Worm (Caenorhabditis elegans) whole organism, young adult: Measurements from ENCODE around the gene gpa-11.

Experiments
- C06A6.2 ChIP-seq: fragments of 200-800 bp; sonication (Bioruptor generic); conservative IDR thresholded peaks from 2 replicates; pipeline ENCODE4 v1.3.6; 2022; ENCODE audit warnings: missing genetic modification characterization, missing compliant biosample characterization
- C17E4.6 ChIP-seq: fragments of 200-800 bp; sonication (Bioruptor generic); IDR thresholded peaks from 2 replicates; pipeline ENCODE4 v1.3.6; 2022; ENCODE audit warnings: missing genetic modification reagents, missing genetic modification characterization, missing compliant biosample characterization
- F10E7.11 ChIP-seq: sonication (generic microtip); optimal IDR thresholded peaks from 2 replicates; lab custom pipeline; 2017; ENCODE audit warnings: mild to moderate bottlenecking, missing genetic modification characterization, moderate library complexity, missing compliant biosample characterization
- F33H1.4 ChIP-seq: fragments of 200-800 bp; sonication (Bioruptor generic); IDR thresholded peaks from 2 replicates; pipeline ENCODE4 v1.3.6; 2022; ENCODE audit warnings: missing genetic modification reagents, missing genetic modification characterization, missing compliant biosample characterization
- F55B11.4 ChIP-seq: sonication (generic microtip); optimal IDR thresholded peaks from 2 replicates; lab custom pipeline; 2016; ENCODE audit warnings: missing compliant biosample characterization, missing genetic modification characterization, borderline replicate concordance; ENCODE audit not compliant: insufficient read depth
- F57A8.1 ChIP-seq: fragments of 200-800 bp; sonication (Bioruptor generic); optimal IDR thresholded peaks from 2 replicates; lab custom pipeline; 2018; ENCODE audit warnings: mild to moderate bottlenecking, missing genetic modification characterization, moderate library complexity, missing compliant biosample characterization
- K11D2.4 ChIP-seq: fragments of 200-800 bp; sonication (Bioruptor generic); IDR thresholded peaks from 2 replicates; pipeline ENCODE4 v1.3.6; 2022; ENCODE audit warnings: missing genetic modification reagents, missing genetic modification characterization, missing compliant biosample characterization
- ZK185.1 ChIP-seq: sonication (generic microtip); optimal IDR thresholded peaks from 2 replicates; lab custom pipeline; 2016; ENCODE audit warnings: mild to moderate bottlenecking, missing genetic modification characterization, missing compliant biosample characterization; ENCODE audit not compliant: poor library complexity, severe bottlenecking
- akir-1 ChIP-seq: fragments of 200-800 bp; sonication (Bioruptor generic); optimal IDR thresholded peaks from 2 replicates; lab custom pipeline; 2018; ENCODE audit warnings: mild to moderate bottlenecking, missing genetic modification characterization, moderate library complexity, missing compliant biosample characterization
- attf-5 ChIP-seq: fragments of 200-800 bp; sonication (Bioruptor generic); optimal IDR thresholded peaks from 2 replicates; lab custom pipeline; 2018; ENCODE audit warnings: mild to moderate bottlenecking, missing genetic modification characterization, missing compliant biosample characterization
- bed-1 ChIP-seq: fragments of 200-800 bp; sonication (Bioruptor generic); IDR thresholded peaks from 2 replicates; pipeline ENCODE4 v1.3.6; 2022; ENCODE audit warnings: missing genetic modification reagents, missing genetic modification characterization, missing compliant biosample characterization
- bed-2 ChIP-seq: fragments of 200-800 bp; sonication (Bioruptor generic); IDR thresholded peaks from 2 replicates; pipeline ENCODE4 v1.3.6; 2022; ENCODE audit warnings: missing genetic modification reagents, missing genetic modification characterization, missing compliant biosample characterization
- ceh-100 ChIP-seq: fragments of 200-800 bp; sonication (Bioruptor generic); IDR thresholded peaks from 2 replicates; pipeline ENCODE4 v1.3.6; 2022; ENCODE audit warnings: missing genetic modification reagents, missing genetic modification characterization, missing compliant biosample characterization
- chd-7 ChIP-seq: sonication (generic microtip); optimal IDR thresholded peaks from 2 replicates; lab custom pipeline; 2016; ENCODE audit warnings: mild to moderate bottlenecking, missing genetic modification characterization, moderate library complexity, missing compliant biosample characterization
- dpl-1 ChIP-seq: fragments of 150-350 bp; optimal IDR thresholded peaks from 2 replicates; lab custom pipeline; 2014; ENCODE audit warnings: missing biosample characterization, missing genetic modification reagents, missing genetic modification characterization
- ets-4 ChIP-seq: fragments of 200-800 bp; sonication (Bioruptor generic); optimal IDR thresholded peaks from 2 replicates; lab custom pipeline; 2018; ENCODE audit warnings: mild to moderate bottlenecking, missing genetic modification characterization, missing compliant biosample characterization
- fkh-3 ChIP-seq: sonication (generic microtip); optimal IDR thresholded peaks from 2 replicates; lab custom pipeline; 2016; ENCODE audit warnings: mild to moderate bottlenecking, missing genetic modification characterization, missing compliant biosample characterization
- hmg-1.2 ChIP-seq: fragments of 200-800 bp; sonication (Bioruptor generic); IDR thresholded peaks from 2 replicates; pipeline ENCODE4 v1.3.6; 2022; ENCODE audit warnings: missing genetic modification reagents, missing genetic modification characterization, missing compliant biosample characterization
- hmg-20 ChIP-seq: fragments of 200-800 bp; sonication (Bioruptor generic); IDR thresholded peaks from 2 replicates; pipeline ENCODE4 v1.3.6; 2022; ENCODE audit warnings: missing genetic modification reagents, missing genetic modification characterization, missing compliant biosample characterization
- hrde-1 ChIP-seq: sonication (generic microtip); optimal IDR thresholded peaks from 2 replicates; lab custom pipeline; 2016; ENCODE audit warnings: missing genetic modification characterization, mild to moderate bottlenecking, missing compliant biosample characterization, moderate library complexity, missing genotype, missing genetic modification reagents, borderline replicate concordance
- lag-1 ChIP-seq: fragments of 200-800 bp; sonication (Bioruptor generic); IDR thresholded peaks from 2 replicates; pipeline ENCODE4 v1.3.6; 2022; ENCODE audit warnings: missing genetic modification reagents, missing genetic modification characterization, missing compliant biosample characterization
- lin-26 ChIP-seq: fragments of 200-800 bp; sonication (Bioruptor generic); IDR thresholded peaks from 2 replicates; pipeline ENCODE4 v1.3.6; 2022; ENCODE audit warnings: missing genetic modification reagents, missing genetic modification characterization, missing compliant biosample characterization
- lin-54 ChIP-seq: fragments of 200-800 bp; sonication (Bioruptor generic); optimal IDR thresholded peaks from 2 replicates; lab custom pipeline; 2018; ENCODE audit warnings: mild to moderate bottlenecking, missing genetic modification characterization, missing compliant biosample characterization
- lir-1 ChIP-seq: fragments of 200-800 bp; sonication (Bioruptor generic); conservative IDR thresholded peaks from 2 replicates; pipeline ENCODE4 v1.3.6; 2022; ENCODE audit warnings: missing genetic modification reagents, missing genetic modification characterization, missing compliant biosample characterization
- lsl-1 ChIP-seq: fragments of 200-800 bp; sonication (Bioruptor generic); optimal IDR thresholded peaks from 2 replicates; lab custom pipeline; 2018; ENCODE audit warnings: mild to moderate bottlenecking, missing genetic modification characterization, moderate library complexity, missing compliant biosample characterization
- madf-6 ChIP-seq: fragments of 200-800 bp; sonication (Bioruptor generic); IDR thresholded peaks from 2 replicates; pipeline ENCODE4 v1.3.6; 2022; ENCODE audit warnings: missing genetic modification reagents, missing genetic modification characterization, missing compliant biosample characterization
- nhr-27 ChIP-seq: fragments of 200-800 bp; sonication (Bioruptor generic); optimal IDR thresholded peaks from 2 replicates; lab custom pipeline; 2018; ENCODE audit warnings: mild to moderate bottlenecking, missing genetic modification characterization, moderate library complexity, missing compliant biosample characterization
- rcor-1 ChIP-seq: fragments of 200-800 bp; sonication (Bioruptor generic); IDR thresholded peaks from 2 replicates; pipeline ENCODE4 v1.3.6; 2022; ENCODE audit warnings: missing genetic modification reagents, missing genetic modification characterization, missing compliant biosample characterization
- rec-8 ChIP-seq, 2 experiments: sonication (generic microtip); optimal IDR thresholded peaks; 2 replicates each; lab custom pipeline; 2016; ENCODE audit warnings: mild to moderate bottlenecking in 2 of 2, missing genetic modification characterization in 2 of 2, missing genetic modification reagents in 2 of 2, missing genotype in 2 of 2, missing biosample characterization in 1 of 2, missing compliant biosample characterization in 1 of 2, moderate library complexity in 1 of 2
- snpc-4 ChIP-seq, 5 experiments: fragments of 150-350 bp in 1 of 5; sonication (generic microtip) in 4 of 5; optimal IDR thresholded peaks; 2 replicates each; lab custom pipeline; 2014 to 2018; ENCODE audit warnings: missing genetic modification characterization in 5 of 5, missing biosample characterization in 3 of 5, antibody characterized with exemption in 2 of 5, mild to moderate bottlenecking in 2 of 5, missing compliant biosample characterization in 2 of 5, missing genotype in 2 of 5, moderate library complexity in 2 of 5, missing genetic modification reagents in 1 of 5
- sptf-2 ChIP-seq: fragments of 200-800 bp; sonication (Bioruptor generic); optimal IDR thresholded peaks from 2 replicates; lab custom pipeline; 2018; ENCODE audit warnings: mild to moderate bottlenecking, missing genetic modification characterization, missing compliant biosample characterization
- tbp1 ChIP-seq: fragments of 200-800 bp; sonication (Bioruptor generic); optimal IDR thresholded peaks from 2 replicates; lab custom pipeline; 2018; ENCODE audit warnings: mild to moderate bottlenecking, missing genetic modification characterization, missing compliant biosample characterization
- xnd-1 ChIP-seq: sonication (generic microtip); optimal IDR thresholded peaks from 2 replicates; lab custom pipeline; 2016; ENCODE audit warnings: missing genotype, missing genetic modification reagents, missing genetic modification characterization, missing compliant biosample characterization
- ztf-26 ChIP-seq: sonication (generic microtip); optimal IDR thresholded peaks from 2 replicates; lab custom pipeline; 2017; ENCODE audit warnings: missing genetic modification characterization, missing compliant biosample characterization

The gpa-11 gene

ce11 chrII:4237701-4238214 is 9.2 kb upstream of the gpa-11 start, which contains the start of the genes fbxc-44 and C16A11.2 (continued):
- TF ChIP-seq bed-2 (GFP tag; lab: Robert Waterston, UW) (no peak), F57A8.1 (no peak), ztf-26 (tag; lab: Kevin White, UChicago) (no peak), madf-6 (GFP tag; lab: Robert Waterston, UW) (peak; percentile 92), hrde-1 (tag; lab: Kevin White, UChicago) (no peak), lin-26 (GFP tag; lab: Robert Waterston, UW) (no peak), ets-4 (GFP tag; lab: Kevin White, UChicago) (no peak), lin-54 (GFP tag; lab: Kevin White, UChicago) (peak; percentile 46), bed-1 (no peak), sptf-2 (no peak), ZK185.1 (no peak), fkh-3 (tag; lab: Kevin White, UChicago) (no peak), F10E7.11 (tag; lab: Kevin White, UChicago) (no peak), hmg-1.2 (GFP tag; lab: Robert Waterston, UW) (no peak; the same call in 1 of the 2 replicates), rcor-1 (GFP tag; lab: Robert Waterston, UW) (no peak), chd-7 (tag; lab: Kevin White, UChicago) (no peak), attf-5 (no peak), F55B11.4 (no peak), F33H1.4 (GFP tag; lab: Robert Waterston, UW) (peak; percentile 94), dpl-1 (GFP tag; lab: Kevin White, UChicago) (no peak), snpc-4 (GFP tag; optimal IDR thresholded peaks at IDR 0.05; lab: Kevin White, UChicago) (no peak), snpc-4 (tag; optimal IDR thresholded peaks at IDR 0.05; lab: Kevin White, UChicago) (peak in 2 of 4 experiments; percentile 4 to 57), nhr-27 (no peak), C06A6.2 (GFP tag; lab: Robert Waterston, UW) (no peak), akir-1 (GFP tag; lab: Kevin White, UChicago) (no peak), lir-1 (GFP tag; lab: Robert Waterston, UW) (no peak), C17E4.6 (peak; percentile 16; the same call in 1 of the 2 replicates), xnd-1 (tag; lab: Kevin White, UChicago) (peak; percentile 96), lag-1 (no peak), ceh-100 (GFP tag; lab: Robert Waterston, UW) (peak; percentile 24; the same call in 1 of the 2 replicates)

- TF ChIP-seq K11D2.4 (GFP tag; lab: Robert Waterston, UW): no peak
- no peak for TF ChIP-seq hmg-20 (GFP tag; lab: Robert Waterston, UW)
- no peak for TF ChIP-seq ceh-100 (GFP tag; lab: Robert Waterston, UW)
- TF ChIP-seq rec-8 (tag; optimal IDR thresholded peaks at IDR 0.05; lab: Kevin White, UChicago): no peak
These were observed 8.0 kb upstream of the gpa-11 start for ce11 chrII:4238963-4239362.

- no peak for TF ChIP-seq tbp1 (GFP tag; lab: Kevin White, UChicago)
- TF ChIP-seq madf-6 (GFP tag; lab: Robert Waterston, UW): peak; percentile 57
- peak; percentile 27 for TF ChIP-seq xnd-1 (tag; lab: Kevin White, UChicago)
- TF ChIP-seq lsl-1: peak; percentile 79
These were observed 2.0 kb upstream of the gpa-11 start for ce11 chrII:4244959-4245358.
